Fruit fly (Drosophila melanogaster) S2 (cell line): ENCODE measurements around the gene CG1231.

Experiments used
- CG8478 ChIP-seq: fragments of >200 bp; optimal IDR thresholded peaks from 2 replicates; lab custom pipeline; 2018
- CTCF ChIP-seq, 2 experiments: fragments of >200 bp; optimal IDR thresholded peaks; 2 replicates each; lab custom pipeline; 2018

DNA sequence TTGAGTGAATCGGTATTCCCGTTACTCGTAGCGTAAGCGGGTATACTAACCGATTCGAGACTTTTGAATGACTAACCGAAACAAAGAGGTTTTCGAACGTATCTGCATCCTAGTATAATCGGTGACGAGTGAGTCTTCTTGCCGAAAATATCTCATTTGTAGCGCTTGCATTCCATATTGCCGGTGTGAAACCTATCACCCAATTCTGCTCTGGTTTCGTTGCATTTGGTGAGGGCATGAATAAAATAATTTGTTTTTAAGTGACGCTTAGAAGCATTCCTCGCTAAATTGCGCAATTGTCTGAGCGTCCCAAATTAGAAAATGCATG lies 36.2 kb upstream of the CG1231 start:
- TF ChIP-seq CTCF (optimal IDR thresholded peaks at IDR 0.05; lab: Kevin White, UChicago) (no peak), CG8478 (lab: Kevin White, UChicago) (no peak)
